Fruit fly (Drosophila melanogaster) whole organism, adult: ENCODE measurements around the gene CG34178.

ENCODE experiments used
- CG14711 ChIP-seq: fragments of 200-800 bp; sonication (Bioruptor generic); optimal IDR thresholded peaks from 2 replicates; lab custom pipeline; 2018; ENCODE audit warnings: missing biosample characterization, mild to moderate bottlenecking, missing genetic modification characterization, moderate library complexity
- CG7045 ChIP-seq: fragments of 200-800 bp; sonication (Bioruptor generic); optimal IDR thresholded peaks from 2 replicates; lab custom pipeline; 2017; ENCODE audit warnings: missing biosample characterization, mild to moderate bottlenecking, missing genetic modification characterization
- Clk ChIP-seq: fragments of 200-800 bp; sonication (Bioruptor generic); optimal IDR thresholded peaks from 2 replicates; lab custom pipeline; 2017; ENCODE audit warnings: missing biosample characterization, missing genetic modification characterization
- ovo ChIP-seq: fragments of 200-800 bp; sonication (Bioruptor generic); optimal IDR thresholded peaks from 2 replicates; lab custom pipeline; 2016; ENCODE audit warnings: missing biosample characterization, missing genetic modification characterization

DNA sequence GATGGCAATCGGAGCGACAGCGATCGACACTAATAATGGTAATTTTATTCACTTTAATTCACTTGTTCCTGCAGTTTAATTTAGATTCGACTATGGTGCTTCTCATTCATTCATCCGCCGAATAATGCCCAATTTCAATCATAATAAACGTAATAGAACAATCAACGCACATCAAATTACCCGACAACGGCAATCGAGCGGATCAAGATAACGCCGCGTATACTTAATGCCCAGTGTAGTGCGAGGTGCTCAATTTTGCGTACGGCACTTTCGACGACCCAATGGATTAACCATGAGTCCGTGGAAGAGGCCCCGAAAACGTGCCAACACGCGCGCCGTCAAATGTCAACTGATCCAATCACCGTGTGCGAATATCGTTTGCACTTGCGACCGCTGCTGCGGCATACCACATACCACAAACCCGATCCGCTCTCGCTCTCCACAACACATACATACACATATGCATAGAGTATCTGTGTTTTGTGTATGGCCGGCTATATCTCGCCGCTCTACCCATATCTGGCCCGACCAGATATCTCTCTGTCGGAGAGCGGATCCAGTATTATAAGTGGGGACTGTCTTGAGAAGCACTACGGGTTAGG is 43.1 kb downstream of the CG34178 start, which contains the start of gene ine:
- TF ChIP-seq Clk (GFP tag; lab: Kevin White, UChicago) (no peak), CG7045 (GFP tag; lab: Kevin White, UChicago) (no peak), ovo (GFP tag; lab: Kevin White, UChicago) (no peak), CG14711 (tag; lab: Kevin White, UChicago) (no peak)
